Fruit fly (Drosophila melanogaster): ENCODE results near the gene ppk28.

ppk28 gene

DNA sequence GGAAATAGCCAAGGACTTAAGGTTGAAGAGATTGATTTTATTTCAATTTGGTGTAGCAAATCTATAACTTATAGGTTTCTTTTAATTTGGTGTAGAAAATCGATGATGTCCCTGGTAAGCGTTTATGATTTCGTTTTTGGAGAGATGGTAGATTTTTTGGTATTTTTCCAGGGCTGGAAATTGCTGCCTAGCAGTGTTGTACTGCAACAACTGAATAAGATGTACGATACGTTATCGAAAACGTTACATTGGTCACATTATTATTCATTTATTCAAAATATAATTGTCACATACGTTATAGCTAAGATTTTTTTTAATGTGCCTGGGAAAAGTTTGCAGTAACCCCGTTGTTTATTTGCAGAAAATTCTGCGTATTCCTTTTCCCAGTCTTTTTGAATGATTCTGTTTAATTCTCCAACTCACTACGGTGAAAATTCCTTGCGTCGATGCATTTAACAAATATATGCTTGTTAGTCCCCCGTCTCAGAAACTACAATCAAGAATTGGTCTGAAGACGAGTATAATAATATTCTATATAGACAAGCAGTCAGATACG is 18.9 kb upstream of the ppk28 start, which contains the start of the genes CG9609 and Sap30 (continued):
- TF ChIP-seq sr (GFP tag; IDR thresholded peaks at IDR 0.05) (no peak), CG6854 (GFP tag; optimal IDR thresholded peaks at IDR 0.05) (no peak), Dfd (GFP tag; optimal IDR thresholded peaks at IDR 0.05) (no peak), Kr (GFP tag; optimal IDR thresholded peaks at IDR 0.05) (no peak), CG1602 (GFP tag; optimal IDR thresholded peaks at IDR 0.05) (no peak), CG8765 (GFP tag; IDR thresholded peaks at IDR 0.05) (no peak), CG3995 (GFP tag; optimal IDR thresholded peaks at IDR 0.05) (peak; percentile 72), CG17829 (tag; optimal IDR thresholded peaks at IDR 0.05) (peak; percentile 2), Dip3 (GFP tag; optimal IDR thresholded peaks at IDR 0.05) (no peak), CG1529 (GFP tag; optimal IDR thresholded peaks at IDR 0.05) (no peak), CG15479 (GFP tag; optimal IDR thresholded peaks at IDR 0.05) (no peak), Oaz (GFP tag; IDR thresholded peaks at IDR 0.05) (no peak), CG30403 (GFP tag; optimal IDR thresholded peaks at IDR 0.05) (no peak), hth (optimal IDR thresholded peaks at IDR 0.05) (no peak), tup (GFP tag; optimal IDR thresholded peaks at IDR 0.05) (no peak), CG14965 (GFP tag; optimal IDR thresholded peaks at IDR 0.05; ENCODE audit: borderline replicate concordance) (no peak), CG9932 (GFP tag; IDR thresholded peaks at IDR 0.05) (peak; percentile 26; the same call in 1 of the 2 replicates), MBD-R2 (GFP tag; IDR thresholded peaks at IDR 0.05) (peak; percentile 35; the same call in 1 of the 2 replicates), Xbp1 (GFP tag; optimal IDR thresholded peaks at IDR 0.05) (no peak), Hr39 (optimal IDR thresholded peaks at IDR 0.05) (no peak), Sry-δ (GFP tag; optimal IDR thresholded peaks at IDR 0.05) (peak; percentile 55), slbo (GFP tag; IDR thresholded peaks at IDR 0.05) (peak; percentile 23), Lpt (GFP tag; optimal IDR thresholded peaks at IDR 0.05) (no peak), CG31388 (GFP tag; optimal IDR thresholded peaks at IDR 0.05) (no peak), HLH3B (GFP tag; IDR thresholded peaks at IDR 0.05) (no peak), tx (GFP tag; optimal IDR thresholded peaks at IDR 0.05) (no peak), CrebB (tag; optimal IDR thresholded peaks at IDR 0.05) (no peak), CG16813 (GFP tag; IDR thresholded peaks at IDR 0.05; ENCODE audit: partially characterized antibody) (no peak), Hsf (GFP tag; optimal IDR thresholded peaks at IDR 0.05) (no peak), CG14667 (GFP tag; IDR thresholded peaks at IDR 0.05) (no peak), chif (GFP tag; optimal IDR thresholded peaks at IDR 0.05) (no peak), pzg (GFP tag; optimal IDR thresholded peaks at IDR 0.05) (peak; percentile 73), ac (GFP tag; optimal IDR thresholded peaks at IDR 0.05) (no peak), onecut (GFP tag; IDR thresholded peaks at IDR 0.05) (peak; percentile 84), inv (GFP tag; IDR thresholded peaks at IDR 0.05; ENCODE audit: partially characterized antibody) (no peak), sd (tag; optimal IDR thresholded peaks at IDR 0.05) (no peak), exex (tag; optimal IDR thresholded peaks at IDR 0.05) (no peak), zfh1 (GFP tag; IDR thresholded peaks at IDR 0.05) (no peak), dm (GFP tag; optimal IDR thresholded peaks at IDR 0.05) (no peak), gt (GFP tag; IDR thresholded peaks at IDR 0.05) (no peak), gcm2 (GFP tag; optimal IDR thresholded peaks at IDR 0.05) (no peak), CG6175 (GFP tag; IDR thresholded peaks at IDR 0.05) (no peak), CG2889 (GFP tag; IDR thresholded peaks at IDR 0.05) (no peak), CG10209 (GFP tag; optimal IDR thresholded peaks at IDR 0.05) (no peak), CG17359 (tag; optimal IDR thresholded peaks at IDR 0.05) (no peak), CG15514 (GFP tag; optimal IDR thresholded peaks at IDR 0.05) (peak; percentile 10), CoRest (tag; optimal IDR thresholded peaks at IDR 0.05) (peak; percentile 29), CG9609 (GFP tag; optimal IDR thresholded peaks at IDR 0.05) (peak; percentile 30), HHEX (GFP tag; optimal IDR thresholded peaks at IDR 0.05) (no peak), CG7372 (GFP tag; IDR thresholded peaks at IDR 0.05) (no peak), CG12391 (tag; optimal IDR thresholded peaks at IDR 0.05) (no peak), HmgD (GFP tag; optimal IDR thresholded peaks at IDR 0.05) (no peak)

All from whole organism, embryonic.